Worm (Caenorhabditis elegans): ENCODE measurements around the gene bas-1.

DNA sequence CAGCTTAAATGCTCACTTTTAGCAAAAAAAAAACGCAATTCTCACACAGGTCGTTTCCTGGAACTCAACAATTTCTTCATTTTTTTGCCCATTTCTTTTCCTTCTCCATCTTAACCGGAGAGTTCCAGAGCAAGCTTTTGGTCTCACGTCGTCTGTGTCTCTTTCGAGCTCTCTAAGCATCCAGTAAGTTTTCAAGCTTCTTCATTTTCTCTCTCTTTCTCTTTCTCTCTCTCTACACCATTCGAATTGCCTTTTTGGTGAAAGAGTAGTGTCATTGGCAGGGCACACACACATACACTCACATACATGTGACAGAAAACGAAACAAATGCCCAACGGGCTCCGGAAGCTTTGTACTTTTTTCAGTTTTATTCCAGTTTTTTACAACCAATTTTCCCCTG is 27.8 kb downstream of the bas-1 start:
- TF ChIP-seq tab-1 (GFP tag; IDR thresholded peaks at IDR 0.05): no peak
- no peak for TF ChIP-seq med-1 (GFP tag; optimal IDR thresholded peaks at IDR 0.05; ENCODE audit: insufficient read depth)
- TF ChIP-seq ztf-29 (GFP tag; IDR thresholded peaks at IDR 0.05): no peak
- no peak for TF ChIP-seq klf-2 (GFP tag; conservative IDR thresholded peaks at IDR 0.05)
- no peak for TF ChIP-seq ref-1 (GFP tag; conservative IDR thresholded peaks at IDR 0.05)
- TF ChIP-seq cog-1 (tag; optimal IDR thresholded peaks at IDR 0.05): no peak
- TF ChIP-seq flt-1 (GFP tag; IDR thresholded peaks at IDR 0.05): no peak
